Fruit fly (Drosophila melanogaster) whole organism, prepupa: ENCODE measurements around the gene CG13847.

Experiments
- CG10631 ChIP-seq: fragments of 200-800 bp; sonication (Bioruptor generic); optimal IDR thresholded peaks from 2 replicates; lab custom pipeline; 2016; ENCODE audit warnings: missing biosample characterization, missing genetic modification characterization
- CG10669 ChIP-seq: fragments of 200-800 bp; sonication (Bioruptor generic); optimal IDR thresholded peaks from 3 replicates; lab custom pipeline; 2018; ENCODE audit warnings: missing biosample characterization, mild to moderate bottlenecking, missing genetic modification characterization, moderate library complexity
- CG11294 ChIP-seq: fragments of 200-800 bp; sonication (Bioruptor generic); IDR thresholded peaks from 2 replicates; pipeline ENCODE4 v1.3.6; 2022; ENCODE audit warnings: missing biosample characterization, missing genetic modification characterization
- CG11762 ChIP-seq: fragments of 200-800 bp; sonication (Bioruptor generic); optimal IDR thresholded peaks from 3 replicates; lab custom pipeline; 2016; ENCODE audit warnings: missing biosample characterization, missing genetic modification characterization; ENCODE audit not compliant: insufficient read depth
- CG11902 ChIP-seq: fragments of 200-800 bp; sonication (Bioruptor generic); optimal IDR thresholded peaks from 3 replicates; lab custom pipeline; 2016; ENCODE audit warnings: missing biosample characterization, missing genetic modification characterization
- CG15336 ChIP-seq: fragments of 200-800 bp; sonication (Bioruptor generic); IDR thresholded peaks from 2 replicates; pipeline ENCODE4 v1.3.6; 2022; ENCODE audit warnings: missing biosample characterization, missing genetic modification characterization
- CG1621 ChIP-seq: fragments of 200-800 bp; sonication (Bioruptor generic); optimal IDR thresholded peaks from 3 replicates; lab custom pipeline; 2018; ENCODE audit warnings: missing biosample characterization, mild to moderate bottlenecking, missing genetic modification characterization
- CG16779 ChIP-seq: fragments of 200-800 bp; sonication (Bioruptor generic); optimal IDR thresholded peaks from 3 replicates; lab custom pipeline; 2017; ENCODE audit warnings: missing biosample characterization, mild to moderate bottlenecking, missing genetic modification characterization
- CG31627 ChIP-seq: fragments of 200-800 bp; sonication (Bioruptor generic); optimal IDR thresholded peaks from 3 replicates; lab custom pipeline; 2016; ENCODE audit warnings: missing biosample characterization, missing genetic modification characterization
- CG34406 ChIP-seq: fragments of 200-800 bp; sonication (Bioruptor generic); optimal IDR thresholded peaks from 3 replicates; lab custom pipeline; 2016; ENCODE audit warnings: missing biosample characterization, missing genetic modification characterization
- CG3919 ChIP-seq: fragments of 200-800 bp; sonication (Bioruptor generic); optimal IDR thresholded peaks from 3 replicates; lab custom pipeline; 2016; ENCODE audit warnings: missing biosample characterization, missing genetic modification characterization
- CG6163 ChIP-seq: fragments of 200-800 bp; sonication (Bioruptor generic); IDR thresholded peaks from 3 replicates; pipeline ENCODE4 v1.3.6; 2022; ENCODE audit warnings: missing biosample characterization, missing genetic modification characterization
- CG6276 ChIP-seq: fragments of 200-800 bp; sonication (Bioruptor generic); optimal IDR thresholded peaks from 2 replicates; lab custom pipeline; 2017; ENCODE audit warnings: missing biosample characterization, mild to moderate bottlenecking, missing genetic modification characterization
- CG6792 ChIP-seq: fragments of 200-800 bp; sonication (Bioruptor generic); optimal IDR thresholded peaks from 3 replicates; lab custom pipeline; 2016; ENCODE audit warnings: missing biosample characterization, missing genetic modification characterization
- CG6808 ChIP-seq: fragments of 200-800 bp; sonication (Bioruptor generic); optimal IDR thresholded peaks from 3 replicates; lab custom pipeline; 2017; ENCODE audit warnings: missing biosample characterization, missing genetic modification characterization, mild to moderate bottlenecking, moderate library complexity, missing genetic modification reagents
- CG7368 ChIP-seq: fragments of 200-800 bp; sonication (Bioruptor generic); optimal IDR thresholded peaks from 3 replicates; lab custom pipeline; 2016; ENCODE audit warnings: missing biosample characterization, missing genetic modification characterization
- CG8119 ChIP-seq: fragments of 200-800 bp; sonication (Bioruptor generic); IDR thresholded peaks from 3 replicates; pipeline ENCODE4 v1.3.6; 2022; ENCODE audit warnings: missing biosample characterization, missing genetic modification characterization
- CG8319 ChIP-seq: fragments of 200-800 bp; sonication (Bioruptor generic); optimal IDR thresholded peaks from 3 replicates; lab custom pipeline; 2016; ENCODE audit warnings: missing biosample characterization, missing genetic modification characterization
- CG8632 ChIP-seq: fragments of 200-800 bp; sonication (Bioruptor generic); optimal IDR thresholded peaks from 3 replicates; lab custom pipeline; 2016; ENCODE audit warnings: missing biosample characterization, missing genetic modification characterization
- Eip75B ChIP-seq: fragments of 200-800 bp; sonication (Bioruptor generic); optimal IDR thresholded peaks from 3 replicates; lab custom pipeline; 2016; ENCODE audit warnings: missing biosample characterization, missing genetic modification characterization
- Eip78C ChIP-seq: fragments of 200-800 bp; sonication (Bioruptor generic); peaks from one replicate; lab custom pipeline; 2016; ENCODE audit warnings: missing biosample characterization, missing genetic modification characterization
- Eip93F ChIP-seq: fragments of 200-800 bp; sonication (Bioruptor generic); optimal IDR thresholded peaks from 2 replicates; lab custom pipeline; 2016; ENCODE audit warnings: missing biosample characterization, mild to moderate bottlenecking, missing genetic modification characterization
- Ets21C ChIP-seq: fragments of 200-800 bp; sonication (Bioruptor generic); optimal IDR thresholded peaks from 3 replicates; lab custom pipeline; 2016; ENCODE audit warnings: missing biosample characterization, missing genetic modification characterization
- Ets96B ChIP-seq: fragments of 200-800 bp; optimal IDR thresholded peaks from 2 replicates; lab custom pipeline; 2019; ENCODE audit warnings: missing biosample characterization, mild to moderate bottlenecking, missing genetic modification characterization, moderate library complexity
- Gug ChIP-seq: fragments of 200-800 bp; sonication (Bioruptor generic); IDR thresholded peaks from 2 replicates; pipeline ENCODE4 v1.3.6; 2022; ENCODE audit warnings: missing biosample characterization, missing genetic modification characterization
- Hr38 ChIP-seq: sonication (Bioruptor generic); optimal IDR thresholded peaks from 2 replicates; lab custom pipeline; 2016; ENCODE audit warnings: missing biosample characterization, missing genetic modification characterization
- Hr39 ChIP-seq: fragments of 200-800 bp; sonication (Bioruptor generic); optimal IDR thresholded peaks from 2 replicates; lab custom pipeline; 2016; ENCODE audit warnings: missing biosample characterization, missing genetic modification characterization
- Hr4 ChIP-seq: fragments of 200-800 bp; sonication (Bioruptor generic); optimal IDR thresholded peaks from 3 replicates; lab custom pipeline; 2016; ENCODE audit warnings: missing biosample characterization, missing genetic modification characterization
- Lpt ChIP-seq: fragments of 200-800 bp; sonication (Bioruptor generic); optimal IDR thresholded peaks from 3 replicates; lab custom pipeline; 2016; ENCODE audit warnings: missing biosample characterization, missing genetic modification characterization
- OdsH ChIP-seq: fragments of 200-800 bp; sonication (Bioruptor generic); optimal IDR thresholded peaks from 3 replicates; lab custom pipeline; 2016; ENCODE audit warnings: missing biosample characterization, missing genetic modification characterization
- Smox ChIP-seq: fragments of 200-800 bp; sonication (Bioruptor generic); optimal IDR thresholded peaks from 3 replicates; lab custom pipeline; 2016; ENCODE audit warnings: missing biosample characterization, missing genetic modification characterization
- Sox102F ChIP-seq: fragments of 200-800 bp; sonication (Bioruptor generic); optimal IDR thresholded peaks from 2 replicates; lab custom pipeline; 2016; ENCODE audit warnings: missing biosample characterization, mild to moderate bottlenecking, missing genetic modification characterization
- Sox14 ChIP-seq: fragments of 200-800 bp; sonication (Bioruptor generic); optimal IDR thresholded peaks from 3 replicates; lab custom pipeline; 2016; ENCODE audit warnings: missing biosample characterization, missing genetic modification characterization
- Sox15 ChIP-seq: fragments of 200-800 bp; sonication (Bioruptor generic); optimal IDR thresholded peaks from 3 replicates; lab custom pipeline; 2016; ENCODE audit warnings: missing biosample characterization, missing genetic modification characterization
- achi ChIP-seq: fragments of 200-800 bp; sonication (Bioruptor generic); optimal IDR thresholded peaks from 3 replicates; lab custom pipeline; 2016; ENCODE audit warnings: missing biosample characterization, missing genetic modification characterization
- acj6 ChIP-seq: fragments of 200-800 bp; sonication (Bioruptor generic); optimal IDR thresholded peaks from 3 replicates; lab custom pipeline; 2016; ENCODE audit warnings: missing biosample characterization, missing genetic modification characterization
- cyc ChIP-seq: fragments of 200-800 bp; sonication (Bioruptor generic); optimal IDR thresholded peaks from 3 replicates; lab custom pipeline; 2016; ENCODE audit warnings: missing biosample characterization, missing genetic modification characterization
- dac ChIP-seq: fragments of 200-800 bp; sonication (Bioruptor generic); optimal IDR thresholded peaks from 2 replicates; lab custom pipeline; 2017; ENCODE audit warnings: missing biosample characterization, mild to moderate bottlenecking, missing genetic modification characterization
- esn ChIP-seq: fragments of 200-800 bp; sonication (Bioruptor generic); optimal IDR thresholded peaks from 2 replicates; lab custom pipeline; 2016; ENCODE audit warnings: missing biosample characterization, mild to moderate bottlenecking, missing genetic modification characterization, moderate library complexity
- fd59A ChIP-seq: fragments of 200-800 bp; sonication (Bioruptor generic); optimal IDR thresholded peaks from 2 replicates; lab custom pipeline; 2017; ENCODE audit warnings: missing biosample characterization, mild to moderate bottlenecking, missing genetic modification characterization, missing genetic modification reagents
- fkh ChIP-seq: fragments of 200-800 bp; sonication (Bioruptor generic); optimal IDR thresholded peaks from 3 replicates; lab custom pipeline; 2017; ENCODE audit warnings: missing biosample characterization, mild to moderate bottlenecking, missing genetic modification characterization, moderate library complexity
- lz ChIP-seq: fragments of 200-800 bp; sonication (Bioruptor generic); optimal IDR thresholded peaks from 3 replicates; lab custom pipeline; 2016; ENCODE audit warnings: missing biosample characterization, missing genetic modification characterization
- net ChIP-seq: fragments of 200-800 bp; sonication (Bioruptor generic); optimal IDR thresholded peaks from 3 replicates; lab custom pipeline; 2016; ENCODE audit warnings: missing biosample characterization, missing genetic modification characterization
- pdm3 ChIP-seq: fragments of 200-800 bp; sonication (Bioruptor generic); optimal IDR thresholded peaks from 3 replicates; lab custom pipeline; 2016; ENCODE audit warnings: missing biosample characterization, missing genetic modification characterization
- spab ChIP-seq: fragments of 200-800 bp; sonication (Bioruptor generic); optimal IDR thresholded peaks from 2 replicates; lab custom pipeline; 2017; ENCODE audit warnings: missing biosample characterization, mild to moderate bottlenecking, missing genetic modification characterization, missing genetic modification reagents
- ss ChIP-seq, 2 experiments: fragments of 200-800 bp; sonication (Bioruptor generic); optimal IDR thresholded peaks; 2 replicates in 1 of 2; 3 replicates in 1 of 2; lab custom pipeline; 2017 to 2018; ENCODE audit warnings: mild to moderate bottlenecking in 2 of 2, missing biosample characterization in 2 of 2, missing genetic modification characterization in 2 of 2, moderate library complexity in 1 of 2
- svp ChIP-seq: fragments of 200-800 bp; sonication (Bioruptor generic); peaks from one replicate; lab custom pipeline; 2016; ENCODE audit warnings: missing biosample characterization, missing genetic modification characterization
- topi ChIP-seq: fragments of 200-800 bp; sonication (Bioruptor generic); optimal IDR thresholded peaks from 3 replicates; lab custom pipeline; 2016; ENCODE audit warnings: missing biosample characterization, missing genetic modification characterization
- vri ChIP-seq: fragments of 200-800 bp; sonication (Bioruptor generic); optimal IDR thresholded peaks from 3 replicates; lab custom pipeline; 2016; ENCODE audit warnings: missing biosample characterization, mild to moderate bottlenecking, missing genetic modification characterization

The CG13847 gene

DNA sequence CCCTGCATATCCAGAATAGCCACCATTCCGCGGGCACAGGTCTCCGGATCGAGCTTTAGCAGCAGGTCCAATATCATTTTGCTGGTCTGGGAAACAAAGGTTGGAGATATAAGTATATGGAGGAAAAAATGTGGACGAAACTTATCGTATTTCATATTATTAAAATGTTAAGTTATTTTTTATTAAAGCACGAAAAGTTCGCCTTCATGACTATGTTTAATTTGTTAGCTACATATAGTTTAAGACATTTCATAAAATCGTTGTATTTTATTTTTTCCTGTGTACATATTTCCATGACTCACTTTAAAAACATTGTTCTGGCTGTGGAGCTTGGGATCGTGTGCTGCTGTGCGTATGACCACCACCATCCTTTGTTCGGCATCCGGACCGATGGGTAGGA lies 12.0 kb downstream of the CG13847 start (continued):
- peak; percentile 88 for TF ChIP-seq svp (GFP tag; lab: Kevin White, UChicago)
- TF ChIP-seq spab (GFP tag; lab: Kevin White, UChicago) = no peak
- peak; percentile 80 for TF ChIP-seq esn
- peak; percentile 63 for TF ChIP-seq CG8632
- TF ChIP-seq pdm3 (GFP tag; lab: Kevin White, UChicago) = peak; percentile 53
- no peak for TF ChIP-seq Sox15 (GFP tag; lab: Kevin White, UChicago)
- peak; percentile 45 for TF ChIP-seq CG10669 (GFP tag; lab: Kevin White, UChicago)
- no peak for TF ChIP-seq CG11294 (GFP tag; lab: Robert Waterston, UW)
- TF ChIP-seq fkh (GFP tag; lab: Kevin White, UChicago) = no peak
- TF ChIP-seq lz (GFP tag; lab: Kevin White, UChicago) = peak; percentile 60
- peak; percentile 66 for TF ChIP-seq Sox14 (GFP tag; lab: Kevin White, UChicago)
- peak; percentile 61 for TF ChIP-seq Smox (GFP tag; lab: Kevin White, UChicago)
- peak; percentile 42 for TF ChIP-seq Eip93F (GFP tag; lab: Kevin White, UChicago)
- TF ChIP-seq achi = peak; percentile 37
- peak; percentile 73 for TF ChIP-seq CG6163 (GFP tag; lab: Robert Waterston, UW)
- peak; percentile 1 for TF ChIP-seq CG1621 (tag; lab: Kevin White, UChicago)
- no peak for TF ChIP-seq Hr4 (GFP tag; lab: Kevin White, UChicago)
- no peak for TF ChIP-seq Lpt (GFP tag; lab: Kevin White, UChicago)
- TF ChIP-seq Ets21C (GFP tag; lab: Kevin White, UChicago) = no peak
- no peak for TF ChIP-seq CG16779
- peak; percentile 59 for TF ChIP-seq cyc (GFP tag; lab: Kevin White, UChicago)
- TF ChIP-seq, all 60 proteins: peak for 39

DNA sequence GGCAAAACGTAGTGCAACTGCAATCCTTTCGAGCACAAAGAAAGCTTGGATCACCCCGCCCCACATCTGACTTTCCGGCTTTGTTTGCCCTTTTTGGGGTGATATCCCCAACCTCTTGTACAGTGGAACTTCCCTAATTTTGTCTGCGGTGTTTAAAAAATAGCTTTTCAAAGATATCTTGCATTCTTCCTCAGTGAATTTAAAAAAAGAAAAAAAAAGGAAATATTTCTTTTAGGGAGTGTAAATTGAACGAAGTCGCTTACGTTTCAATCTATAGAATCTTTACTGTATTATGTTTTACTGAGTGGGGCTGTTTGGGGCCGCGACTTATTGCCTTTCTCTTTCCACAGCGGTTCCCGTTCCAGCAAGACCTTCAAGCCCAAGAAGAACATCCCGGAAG lies 14.3 kb downstream of the CG13847 start:
- TF ChIP-seq CG3919 (GFP tag; lab: Kevin White, UChicago) (peak; percentile 74), CG8119 (GFP tag; lab: Robert Waterston, UW) (peak; percentile 59; the same call in 2 of the 3 replicates), lz (GFP tag; lab: Kevin White, UChicago) (peak; percentile 82), net (GFP tag; lab: Kevin White, UChicago) (peak; percentile 61), vri (GFP tag; lab: Kevin White, UChicago) (peak; percentile 45), OdsH (GFP tag; lab: Kevin White, UChicago) (no peak), Eip75B (GFP tag; lab: Kevin White, UChicago) (peak; percentile 85), Gug (GFP tag; lab: Robert Waterston, UW) (peak; percentile 41; the same call in 1 of the 2 replicates), CG6276 (GFP tag; lab: Kevin White, UChicago) (no peak), dac (GFP tag; lab: Kevin White, UChicago) (no peak), Ets96B (tag; lab: Kevin White, UChicago) (peak; percentile 55), Sox14 (GFP tag; lab: Kevin White, UChicago) (peak; percentile 75), spab (GFP tag; lab: Kevin White, UChicago) (no peak), CG31627 (GFP tag; lab: Kevin White, UChicago) (peak; percentile 87), fd59A (GFP tag; lab: Kevin White, UChicago) (no peak), CG11762 (GFP tag; lab: Kevin White, UChicago) (peak; percentile 24), topi (GFP tag; lab: Kevin White, UChicago) (peak; percentile 83), Hr39 (GFP tag; lab: Kevin White, UChicago) (peak; percentile 86), CG1621 (tag; lab: Kevin White, UChicago) (no peak), CG6808 (GFP tag; lab: Kevin White, UChicago) (peak; percentile 24), Hr4 (GFP tag; lab: Kevin White, UChicago) (no peak), CG8319 (GFP tag; lab: Kevin White, UChicago) (peak; percentile 61), CG15336 (GFP tag; lab: Robert Waterston, UW) (peak; percentile 82; the same call in 1 of the 2 replicates), CG10631 (no peak), cyc (GFP tag; lab: Kevin White, UChicago) (peak; percentile 84), Sox102F (GFP tag; lab: Kevin White, UChicago) (peak; percentile 80), CG10669 (GFP tag; lab: Kevin White, UChicago) (peak; percentile 23), Hr38 (no peak), Eip93F (GFP tag; lab: Kevin White, UChicago) (peak; percentile 24), Eip78C (GFP tag; lab: Kevin White, UChicago) (peak; percentile 88), svp (GFP tag; lab: Kevin White, UChicago) (peak; percentile 95), ss (GFP tag; optimal IDR thresholded peaks at IDR 0.05; lab: Kevin White, UChicago) (peak in 1 of 2 experiments; percentile 39), CG11902 (GFP tag; lab: Kevin White, UChicago) (peak; percentile 68), acj6 (GFP tag; lab: Kevin White, UChicago) (peak; percentile 72), CG6792 (peak; percentile 80), CG8632 (peak; percentile 71), Smox (GFP tag; lab: Kevin White, UChicago) (peak; percentile 79), Lpt (GFP tag; lab: Kevin White, UChicago) (no peak), CG7368 (GFP tag; lab: Kevin White, UChicago) (no peak), CG34406 (GFP tag; lab: Kevin White, UChicago) (peak; percentile 72)
